Worm (Caenorhabditis elegans) whole organism, late embryonic: Measurements from ENCODE around the gene mex-1.

Experiments
- C08G9.2 ChIP-seq: sonication (generic microtip); optimal IDR thresholded peaks from 2 replicates; lab custom pipeline; 2016; ENCODE audit warnings: mild to moderate bottlenecking, missing genetic modification characterization, moderate library complexity, missing compliant biosample characterization
- F13H6.1 ChIP-seq: sonication (generic microtip); optimal IDR thresholded peaks from 2 replicates; lab custom pipeline; 2016; ENCODE audit warnings: missing genetic modification characterization, missing compliant biosample characterization
- ama-1 ChIP-seq: fragments of 150-350 bp; optimal IDR thresholded peaks from 2 replicates; lab custom pipeline; 2014
- ceh-18 ChIP-seq: sonication (generic microtip); optimal IDR thresholded peaks from 2 replicates; lab custom pipeline; 2016; ENCODE audit warnings: missing genetic modification characterization, missing compliant biosample characterization
- fax-1 ChIP-seq: sonication (generic microtip); optimal IDR thresholded peaks from 2 replicates; lab custom pipeline; 2016; ENCODE audit warnings: missing genotype, missing genetic modification characterization, missing compliant biosample characterization
- mec-3 ChIP-seq: sonication (generic microtip); optimal IDR thresholded peaks from 2 replicates; lab custom pipeline; 2016; ENCODE audit warnings: borderline replicate concordance, missing genetic modification characterization, missing compliant biosample characterization
- pag-3 ChIP-seq: sonication (generic microtip); optimal IDR thresholded peaks from 2 replicates; lab custom pipeline; 2016; ENCODE audit warnings: missing compliant biosample characterization, missing genetic modification characterization, borderline replicate concordance
- pha-4 ChIP-seq: fragments of 150-350 bp; optimal IDR thresholded peaks from 2 replicates; lab custom pipeline; 2018; ENCODE audit warnings: missing biosample characterization, missing genetic modification reagents, missing genetic modification characterization
- sdc-2 ChIP-seq: sonication (generic microtip); optimal IDR thresholded peaks from 2 replicates; lab custom pipeline; 2016; ENCODE audit warnings: missing genotype, missing genetic modification characterization, missing compliant biosample characterization
- sox-2 ChIP-seq: fragments of 200-800 bp; sonication (Bioruptor generic); IDR thresholded peaks from 2 replicates; pipeline ENCODE4 v1.3.6; 2022; ENCODE audit warnings: missing genetic modification reagents, missing genetic modification characterization, missing compliant biosample characterization

ce11 chrII:11926501-11926900 is 41.9 kb upstream of the mex-1 start:
- TF ChIP-seq sdc-2 (tag; lab: Kevin White, UChicago) (no peak), pha-4 (tag; lab: Kevin White, UChicago) (no peak), F13H6.1 (tag; lab: Kevin White, UChicago) (no peak), ama-1 (lab: Kevin White, UChicago) (no peak), pag-3 (tag; lab: Kevin White, UChicago) (no peak), ceh-18 (tag; lab: Kevin White, UChicago) (no peak), sox-2 (GFP tag; lab: Robert Waterston, UW) (no peak), fax-1 (tag; lab: Kevin White, UChicago) (no peak), mec-3 (no peak), C08G9.2 (no peak)
